Worm (Caenorhabditis elegans) whole organism, L4 larva: ENCODE results near the gene srd-50.
A peak's percentile ranks its signal among the peaks of the same experiment; 100 is the strongest.

Experiments
- nhr-102 ChIP-seq: sonication (generic microtip); optimal IDR thresholded peaks from 2 replicates; lab custom pipeline; 2016; ENCODE audit warnings: mild to moderate bottlenecking, missing genetic modification characterization, moderate library complexity, missing compliant biosample characterization
- nhr-111 ChIP-seq: fragments of 200-800 bp; sonication (Bioruptor generic); optimal IDR thresholded peaks from 2 replicates; lab custom pipeline; 2018; ENCODE audit warnings: mild to moderate bottlenecking, missing genetic modification characterization, missing compliant biosample characterization

ce11 chrX:13514384-13514783 is 32.8 kb upstream of the srd-50 start:
- TF ChIP-seq nhr-111 (no peak), nhr-102 (tag; lab: Kevin White, UChicago) (peak; percentile 97)
